Fruit fly (Drosophila melanogaster): Measurements from ENCODE around the gene CG34015.

CG34015 gene

dm6 chrX:16422466-16423124, 25.5 kb downstream of the CG34015 start, which contains the start of gene hang (continued):
- TF ChIP-seq unpg (GFP tag; optimal IDR thresholded peaks at IDR 0.05) (peak; percentile 39), CkIIα-i1 (GFP tag; IDR thresholded peaks at IDR 0.05) (no peak), az2 (GFP tag; optimal IDR thresholded peaks at IDR 0.05) (no peak), so (GFP tag; IDR thresholded peaks at IDR 0.05) (no peak), p53 (GFP tag; optimal IDR thresholded peaks at IDR 0.05) (peak; percentile 14), Ets65A (GFP tag) (peak; percentile 85), tna (GFP tag; IDR thresholded peaks at IDR 0.05; ENCODE audit: partially characterized antibody) (peak; percentile 20), CG2129 (GFP tag; IDR thresholded peaks at IDR 0.05; ENCODE audit: partially characterized antibody) (peak; percentile 34; the same call in 1 of the 2 replicates), wdn (GFP tag; IDR thresholded peaks at IDR 0.05) (0 out of 2 replicates have a peak, but pooled peaks have one; percentile 30), Sox100B (GFP tag; optimal IDR thresholded peaks at IDR 0.05) (no peak), CG18011 (GFP tag; optimal IDR thresholded peaks at IDR 0.05) (no peak), CG30403 (GFP tag; optimal IDR thresholded peaks at IDR 0.05) (peak; percentile 36), fru (optimal IDR thresholded peaks at IDR 0.05) (no peak), scrt (GFP tag; optimal IDR thresholded peaks at IDR 0.05) (no peak), CG4854 (GFP tag; optimal IDR thresholded peaks at IDR 0.05) (no peak), kah (GFP tag; optimal IDR thresholded peaks at IDR 0.05) (no peak), CG8281 (tag; optimal IDR thresholded peaks at IDR 0.05) (no peak), CG7987 (GFP tag; optimal IDR thresholded peaks at IDR 0.05) (peak; percentile 72), CG9609 (GFP tag; optimal IDR thresholded peaks at IDR 0.05) (peak; percentile 7), CG4730 (GFP tag; IDR thresholded peaks at IDR 0.05) (no peak), CG1832 (GFP tag; optimal IDR thresholded peaks at IDR 0.05) (no peak), ERR (GFP tag; optimal IDR thresholded peaks at IDR 0.05) (peak; percentile 22), her (GFP tag; optimal IDR thresholded peaks at IDR 0.05) (peak; percentile 35), Hr78 (GFP tag; optimal IDR thresholded peaks at IDR 0.05) (peak in 1 of 2 experiments; percentile 12), shn (GFP tag; optimal IDR thresholded peaks at IDR 0.05) (peak; percentile 34), CG2875 (GFP tag; optimal IDR thresholded peaks at IDR 0.05) (peak; percentile 6), CG12236 (GFP tag; optimal IDR thresholded peaks at IDR 0.05) (no peak), CG4404 (GFP tag; IDR thresholded peaks at IDR 0.05) (no peak), en (GFP tag; optimal IDR thresholded peaks at IDR 0.05) (no peak), nom (GFP tag; optimal IDR thresholded peaks at IDR 0.05) (peak; percentile 67), Tbp (GFP tag; optimal IDR thresholded peaks at IDR 0.05) (peak; percentile 41), btn (GFP tag; optimal IDR thresholded peaks at IDR 0.05) (no peak), Fer1 (GFP tag; optimal IDR thresholded peaks at IDR 0.05) (peak; percentile 73), Nf-YC (tag; optimal IDR thresholded peaks at IDR 0.05) (peak; percentile 31), pros (GFP tag; optimal IDR thresholded peaks at IDR 0.05) (no peak), jumu (GFP tag; optimal IDR thresholded peaks at IDR 0.05) (peak; percentile 0), hb (GFP tag; IDR thresholded peaks at IDR 0.05; ENCODE audit: partially characterized antibody) (peak; percentile 38; the same call in 2 of the 3 replicates), mirr (GFP tag; optimal IDR thresholded peaks at IDR 0.05) (no peak), Dad (GFP tag; optimal IDR thresholded peaks at IDR 0.05) (no peak), Sry-β (GFP tag; optimal IDR thresholded peaks at IDR 0.05) (no peak), maf-S (GFP tag; optimal IDR thresholded peaks at IDR 0.05) (no peak), CG2116 (GFP tag; optimal IDR thresholded peaks at IDR 0.05) (peak; percentile 73), Mrtf (GFP tag; IDR thresholded peaks at IDR 0.05) (no peak), peb (GFP tag; IDR thresholded peaks at IDR 0.05) (0 out of 2 replicates have a peak, but pooled peaks have one; percentile 10), jigr1 (GFP tag; IDR thresholded peaks at IDR 0.05) (no peak), vvl (GFP tag; IDR thresholded peaks at IDR 0.05) (peak; percentile 66), sens (GFP tag) (peak; percentile 65), sr (GFP tag; IDR thresholded peaks at IDR 0.05) (0 out of 3 replicates have a peak, but pooled peaks have one; percentile 7), Hey (tag; optimal IDR thresholded peaks at IDR 0.05) (no peak), Asciz (GFP tag; optimal IDR thresholded peaks at IDR 0.05) (no peak)
